Worm (Caenorhabditis elegans): ENCODE measurements around the gene gipc-1.

ce11 chrIII:4920221-4920620, 49.6 kb downstream of the gipc-1 start, which contains the start of gene ula-1:
- no peak for TF ChIP-seq nhr-237 (tag; optimal IDR thresholded peaks at IDR 0.05)
- no peak for TF ChIP-seq mls-2 (tag; optimal IDR thresholded peaks at IDR 0.05)

All from whole organism, mixed stage, embryonic.